Worm (Caenorhabditis elegans): Measurements from ENCODE around the gene srh-245.

The srh-245 gene

DNA sequence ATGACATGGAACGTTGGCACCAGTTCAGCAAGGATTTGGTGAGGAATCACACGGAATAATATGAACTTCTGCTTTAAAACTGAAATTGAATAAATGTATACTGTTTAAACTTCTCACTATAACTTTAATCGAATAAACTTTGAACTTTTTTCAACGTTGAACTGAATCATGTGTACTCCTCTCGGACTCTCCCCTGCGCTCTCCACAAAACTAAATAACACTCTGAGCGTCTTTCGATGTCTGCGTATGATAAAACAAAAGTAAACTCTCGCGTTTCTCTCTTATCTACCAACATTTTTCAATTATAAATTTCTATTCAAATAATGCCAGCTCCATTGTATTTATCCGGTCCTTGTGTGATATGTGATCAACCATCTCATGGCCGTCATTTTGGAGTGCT lies 23.9 kb downstream of the srh-245 start:
- TF ChIP-seq hlh-30 (tag; optimal IDR thresholded peaks at IDR 0.05; ENCODE audit: insufficient read depth) (peak; percentile 10), T26A8.4 (GFP tag; IDR thresholded peaks at IDR 0.05) (no peak), dmd-6 (GFP tag; IDR thresholded peaks at IDR 0.05) (0 out of 2 replicates have a peak, but pooled peaks have one; percentile 18), nhr-28 (tag; optimal IDR thresholded peaks at IDR 0.05) (peak; percentile 48), nhr-77 (tag; optimal IDR thresholded peaks at IDR 0.05) (no peak), mes-2 (tag; optimal IDR thresholded peaks at IDR 0.05; ENCODE audit: poor library complexity, severe bottlenecking) (peak; percentile 27), snpc-4 (tag; optimal IDR thresholded peaks at IDR 0.05) (no peak), dve-1 (tag; optimal IDR thresholded peaks at IDR 0.05; ENCODE audit: insufficient read depth) (peak; percentile 38)

DNA sequence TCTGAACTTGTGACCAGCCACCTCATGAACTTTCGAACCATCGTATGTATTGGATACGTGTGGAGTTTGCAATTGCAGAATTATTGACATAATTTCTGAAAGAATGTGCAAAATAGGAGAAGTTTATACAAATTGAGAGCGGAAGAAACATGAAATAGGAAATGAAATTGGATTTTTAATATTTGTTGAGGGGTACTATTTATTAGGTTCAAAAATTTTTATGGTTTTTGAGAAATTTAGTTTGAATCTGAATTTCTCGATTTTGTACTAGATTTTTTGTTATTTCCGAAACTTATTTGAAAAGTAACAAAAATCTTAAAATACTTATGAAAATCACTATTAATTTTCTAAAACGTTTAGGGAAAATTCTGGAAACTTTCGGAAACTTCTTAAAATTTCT lies 27.2 kb downstream of the srh-245 start, which contains the start of gene F48G7.9:
Gene F48G7.9 (minus strand): TSS at position 101 of the 400 bp plus-strand sequence.
- TF ChIP-seq lsy-2 (tag; optimal IDR thresholded peaks at IDR 0.05) (no peak), hlh-30 (tag; optimal IDR thresholded peaks at IDR 0.05; ENCODE audit: insufficient read depth) (no peak), dmd-9 (GFP tag; IDR thresholded peaks at IDR 0.05) (no peak), lin-38 (GFP tag; IDR thresholded peaks at IDR 0.05) (no peak), F10B5.3 (tag; optimal IDR thresholded peaks at IDR 0.05) (no peak), zfp-3 (GFP tag; conservative IDR thresholded peaks at IDR 0.05) (no peak), spr-1 (tag; optimal IDR thresholded peaks at IDR 0.05) (no peak), ceh-44 (GFP tag; IDR thresholded peaks at IDR 0.05) (no peak), daf-19 (GFP tag; conservative IDR thresholded peaks at IDR 0.05) (no peak), lir-3 (tag; optimal IDR thresholded peaks at IDR 0.05) (no peak), F44E2.7 (GFP tag; IDR thresholded peaks at IDR 0.05) (no peak), nhr-25 (tag; optimal IDR thresholded peaks at IDR 0.05; ENCODE audit: borderline replicate concordance, insufficient read depth) (no peak), nhr-6 (tag; optimal IDR thresholded peaks at IDR 0.05) (no peak), vab-7 (GFP tag; IDR thresholded peaks at IDR 0.05) (no peak), rbr-2 (tag; optimal IDR thresholded peaks at IDR 0.05) (no peak), hmg-1.1 (GFP tag; IDR thresholded peaks at IDR 0.05) (no peak), zfp-2 (tag; optimal IDR thresholded peaks at IDR 0.05) (no peak), hlh-11 (tag; optimal IDR thresholded peaks at IDR 0.05) (no peak), D1046.2 (GFP tag; IDR thresholded peaks at IDR 0.05) (no peak), ceh-62 (tag; optimal IDR thresholded peaks at IDR 0.05) (no peak)

DNA sequence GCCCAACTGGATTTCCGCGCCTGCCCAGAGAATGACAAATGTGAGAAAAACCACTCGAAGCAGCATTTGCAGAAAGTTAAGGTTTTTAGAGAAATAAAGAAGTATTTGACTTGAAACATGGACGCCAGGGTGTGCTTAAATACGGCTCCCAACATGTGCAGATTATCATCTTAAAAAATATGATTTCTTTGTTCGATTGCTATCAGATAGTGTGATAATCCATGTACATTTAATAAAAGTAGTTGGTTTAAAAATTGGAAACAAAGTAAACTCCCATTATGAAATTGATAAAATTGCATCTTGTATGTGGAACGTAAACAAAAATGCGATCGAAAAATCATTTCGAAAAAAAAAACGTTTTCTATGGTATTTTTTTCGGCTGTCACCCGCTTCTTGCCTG lies 28.1 kb downstream of the srh-245 start, which contains the start of gene F48G7.8:
Gene F48G7.8 (minus strand): TSS at position 101 of the 400 bp plus-strand sequence.
- TF ChIP-seq spr-3 (GFP tag; optimal IDR thresholded peaks at IDR 0.05) (no peak), unc-39 (tag; optimal IDR thresholded peaks at IDR 0.05) (no peak), nhr-25 (tag; optimal IDR thresholded peaks at IDR 0.05; ENCODE audit: borderline replicate concordance, insufficient read depth) (no peak), Y5F2A.4 (GFP tag; optimal IDR thresholded peaks at IDR 0.05) (no peak), mdt-29 (GFP tag; IDR thresholded peaks at IDR 0.05) (no peak), tra-1 (GFP tag; IDR thresholded peaks at IDR 0.05) (no peak), mdl-1 (tag; optimal IDR thresholded peaks at IDR 0.05) (no peak), vab-7 (GFP tag; IDR thresholded peaks at IDR 0.05) (no peak), ceh-20 (GFP tag; IDR thresholded peaks at IDR 0.05) (no peak), lin-29 (GFP tag; IDR thresholded peaks at IDR 0.05) (no peak)

DNA sequence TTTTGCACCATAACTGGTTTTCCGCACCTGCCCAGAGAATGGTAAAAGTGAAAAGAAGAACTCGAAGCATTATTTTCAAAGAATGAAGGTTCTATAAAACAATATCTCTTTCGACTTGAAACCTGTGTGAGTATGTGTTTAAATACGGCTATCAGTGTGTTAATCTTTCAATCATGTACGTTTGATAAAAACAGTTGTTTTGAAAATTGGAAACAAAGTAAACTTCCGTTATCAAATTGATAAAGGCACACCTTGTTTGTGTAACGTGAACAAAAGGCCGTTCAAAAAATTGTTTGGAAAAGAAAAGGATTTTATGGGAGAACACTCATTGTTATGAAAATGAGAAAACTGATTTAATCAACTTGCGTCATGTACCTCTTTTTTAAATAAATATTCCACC lies 29.4 kb downstream of the srh-245 start, which contains the start of gene F48G7.7:
Gene F48G7.7 (minus strand): TSS at position 101 of the 400 bp plus-strand sequence.
- TF ChIP-seq daf-16 (GFP tag; optimal IDR thresholded peaks at IDR 0.05) (no peak), daf-16 (tag; optimal IDR thresholded peaks at IDR 0.05) (peak; percentile 10), dmd-9 (GFP tag; IDR thresholded peaks at IDR 0.05) (no peak), lim-7 (GFP tag; IDR thresholded peaks at IDR 0.05) (no peak), unc-62 (GFP tag; optimal IDR thresholded peaks at IDR 0.05 in 1 of 2) (peak in 1 of 2 experiments; percentile 29), unc-62 (tag; optimal IDR thresholded peaks at IDR 0.05) (no peak)

Measured in whole organism, L4 larva.